Fruit fly (Drosophila melanogaster) whole organism, embryonic: ENCODE results near the gene g.

Experiments used
- Bgb ChIP-seq: fragments of 200-800 bp; sonication (Bioruptor generic); IDR thresholded peaks from 2 replicates; pipeline ENCODE4 v1.3.6; 2022; ENCODE audit warnings: missing biosample characterization, missing genetic modification characterization; ENCODE audit not compliant: partially characterized antibody
- CG10267 ChIP-seq: fragments of 200-800 bp; sonication (Bioruptor generic); optimal IDR thresholded peaks from 2 replicates; lab custom pipeline; 2018; ENCODE audit warnings: missing biosample characterization, mild to moderate bottlenecking, missing genetic modification characterization, moderate library complexity
- CG10565 ChIP-seq: fragments of 200-800 bp; sonication (Bioruptor generic); optimal IDR thresholded peaks from 3 replicates; lab custom pipeline; 2016; ENCODE audit warnings: missing biosample characterization, mild to moderate bottlenecking, missing genetic modification characterization
- CG1233 ChIP-seq: fragments of 200-800 bp; sonication (Bioruptor generic); optimal IDR thresholded peaks from 4 replicates; lab custom pipeline; 2018; ENCODE audit warnings: missing biosample characterization, mild to moderate bottlenecking, missing genetic modification characterization
- CG12769 ChIP-seq: fragments of 200-800 bp; sonication (Bioruptor generic); optimal IDR thresholded peaks from 2 replicates; lab custom pipeline; 2019; ENCODE audit warnings: missing biosample characterization, mild to moderate bottlenecking, missing genetic modification characterization, moderate library complexity
- CG13624 ChIP-seq: fragments of 200-800 bp; sonication (Bioruptor generic); optimal IDR thresholded peaks from 2 replicates; lab custom pipeline; 2016; ENCODE audit warnings: missing biosample characterization, missing genetic modification characterization
- CG14014 ChIP-seq: fragments of 200-800 bp; sonication (Bioruptor generic); IDR thresholded peaks from 2 replicates; pipeline ENCODE4 v1.3.6; 2022; ENCODE audit warnings: missing biosample characterization, missing genetic modification characterization
- CG14860 ChIP-seq: fragments of 200-800 bp; sonication (Bioruptor generic); IDR thresholded peaks from 3 replicates; pipeline ENCODE4 v1.3.6; 2022; ENCODE audit warnings: missing biosample characterization, missing genetic modification characterization; ENCODE audit not compliant: partially characterized antibody
- CG15011 ChIP-seq: fragments of 200-800 bp; sonication (Bioruptor generic); optimal IDR thresholded peaks from 3 replicates; lab custom pipeline; 2018; ENCODE audit warnings: missing biosample characterization, mild to moderate bottlenecking, missing genetic modification characterization
- CG15514 ChIP-seq: fragments of 200-800 bp; sonication (Bioruptor generic); optimal IDR thresholded peaks from 3 replicates; lab custom pipeline; 2017; ENCODE audit warnings: missing biosample characterization, missing genetic modification characterization, mild to moderate bottlenecking, moderate library complexity, missing genetic modification reagents
- CG17359 ChIP-seq: fragments of 200-800 bp; sonication (Bioruptor generic); optimal IDR thresholded peaks from 3 replicates; lab custom pipeline; 2018; ENCODE audit warnings: missing biosample characterization, mild to moderate bottlenecking, missing genetic modification characterization, moderate library complexity
- CG17361 ChIP-seq: fragments of 200-800 bp; sonication (Bioruptor generic); IDR thresholded peaks from 3 replicates; pipeline ENCODE4 v1.3.6; 2022; ENCODE audit warnings: missing biosample characterization, missing genetic modification characterization
- CG17385 ChIP-seq: fragments of 200-800 bp; sonication (Bioruptor generic); optimal IDR thresholded peaks from 3 replicates; lab custom pipeline; 2018; ENCODE audit warnings: missing biosample characterization, mild to moderate bottlenecking, missing genetic modification characterization
- CG2712 ChIP-seq: fragments of 200-800 bp; optimal IDR thresholded peaks from 3 replicates; lab custom pipeline; 2019; ENCODE audit warnings: missing biosample characterization, mild to moderate bottlenecking, missing genetic modification characterization, moderate library complexity
- CG2889 ChIP-seq: fragments of 200-800 bp; sonication (Bioruptor generic); IDR thresholded peaks from 3 replicates; pipeline ENCODE4 v1.3.6; 2022; ENCODE audit warnings: missing biosample characterization, missing genetic modification characterization
- CG32772 ChIP-seq: fragments of 200-800 bp; sonication (Bioruptor generic); IDR thresholded peaks from 2 replicates; pipeline ENCODE4 v1.3.6; 2022; ENCODE audit warnings: missing biosample characterization, missing genetic modification characterization
- CG3281 ChIP-seq: fragments of 200-800 bp; sonication (Bioruptor generic); optimal IDR thresholded peaks from 3 replicates; lab custom pipeline; 2017; ENCODE audit warnings: missing biosample characterization, mild to moderate bottlenecking, missing genetic modification characterization
- CG34422 ChIP-seq: fragments of 200-800 bp; sonication (Bioruptor generic); IDR thresholded peaks from 3 replicates; pipeline ENCODE4 v1.3.6; 2022; ENCODE audit warnings: missing biosample characterization, missing genetic modification characterization
- CG7839 ChIP-seq: fragments of 200-800 bp; sonication (Bioruptor generic); optimal IDR thresholded peaks from 3 replicates; lab custom pipeline; 2018; ENCODE audit warnings: missing biosample characterization, mild to moderate bottlenecking, missing genetic modification characterization, moderate library complexity
- CG8290 ChIP-seq, 3 experiments: fragments of 200-800 bp; sonication (Bioruptor generic); optimal IDR thresholded peaks; 2 replicates each; lab custom pipeline; 2016 to 2019; ENCODE audit warnings: missing biosample characterization in 3 of 3, missing genetic modification characterization in 3 of 3, mild to moderate bottlenecking in 2 of 3, moderate library complexity in 1 of 3
- CG8924 ChIP-seq: fragments of 200-800 bp; optimal IDR thresholded peaks from 3 replicates; lab custom pipeline; 2019; ENCODE audit warnings: missing biosample characterization, mild to moderate bottlenecking, missing genetic modification characterization, moderate library complexity
- D19B ChIP-seq: fragments of 200-800 bp; sonication (Bioruptor generic); optimal IDR thresholded peaks from 2 replicates; lab custom pipeline; 2017; ENCODE audit warnings: missing biosample characterization, mild to moderate bottlenecking, missing genetic modification characterization
- Dp ChIP-seq: fragments of 200-800 bp; sonication (Bioruptor generic); optimal IDR thresholded peaks from 2 replicates; lab custom pipeline; 2018; ENCODE audit warnings: missing biosample characterization, mild to moderate bottlenecking, missing genetic modification characterization, moderate library complexity
- Gug ChIP-seq: fragments of 200-800 bp; sonication (Bioruptor generic); IDR thresholded peaks from 4 replicates; pipeline ENCODE4 v1.3.6; 2022; ENCODE audit warnings: missing biosample characterization, missing genetic modification characterization
- HLH4C ChIP-seq: fragments of 200-800 bp; sonication (Bioruptor generic); IDR thresholded peaks from 3 replicates; pipeline ENCODE4 v1.3.6; 2022; ENCODE audit warnings: missing biosample characterization, missing genetic modification characterization; ENCODE audit not compliant: partially characterized antibody
- HLHmδ ChIP-seq: fragments of 200-800 bp; sonication (Bioruptor generic); optimal IDR thresholded peaks from 2 replicates; lab custom pipeline; 2018; ENCODE audit warnings: missing biosample characterization, mild to moderate bottlenecking, missing genetic modification characterization, moderate library complexity
- Hey ChIP-seq: fragments of 200-800 bp; sonication (Bioruptor generic); optimal IDR thresholded peaks from 3 replicates; lab custom pipeline; 2018; ENCODE audit warnings: missing biosample characterization, mild to moderate bottlenecking, missing genetic modification characterization
- HmgD ChIP-seq: fragments of 200-800 bp; sonication (Bioruptor generic); optimal IDR thresholded peaks from 3 replicates; lab custom pipeline; 2016; ENCODE audit warnings: missing biosample characterization, missing genetic modification characterization
- Kr ChIP-seq: fragments of 200-800 bp; sonication (Bioruptor generic); optimal IDR thresholded peaks from 2 replicates; lab custom pipeline; 2017; ENCODE audit warnings: missing biosample characterization, mild to moderate bottlenecking, missing genetic modification characterization
- Lim3 ChIP-seq: fragments of 200-800 bp; sonication (Bioruptor generic); IDR thresholded peaks from 2 replicates; pipeline ENCODE4 v1.3.6; 2022; ENCODE audit warnings: missing biosample characterization, missing genetic modification characterization
- NC2β ChIP-seq: fragments of 200-800 bp; sonication (Bioruptor generic); optimal IDR thresholded peaks from 2 replicates; lab custom pipeline; 2016; ENCODE audit warnings: missing biosample characterization, missing genetic modification characterization
- Nf-YC ChIP-seq: fragments of 200-800 bp; optimal IDR thresholded peaks from 3 replicates; lab custom pipeline; 2019; ENCODE audit warnings: missing biosample characterization, mild to moderate bottlenecking, missing genetic modification characterization, moderate library complexity
- Pdp1 ChIP-seq, 2 experiments: fragments of 200-800 bp; sonication (Bioruptor generic); optimal IDR thresholded peaks; 3 replicates each; lab custom pipeline; 2016; ENCODE audit warnings: missing biosample characterization in 2 of 2, missing genetic modification characterization in 2 of 2, mild to moderate bottlenecking in 1 of 2, moderate library complexity in 1 of 2
- Six4 ChIP-seq: fragments of 200-800 bp; sonication (Bioruptor generic); optimal IDR thresholded peaks from 2 replicates; lab custom pipeline; 2016; ENCODE audit warnings: missing biosample characterization, missing genetic modification characterization
- Tbp ChIP-seq: fragments of >200 bp; optimal IDR thresholded peaks from 2 replicates; lab custom pipeline; 2018; ENCODE audit warnings: missing biosample characterization, missing genetic modification characterization
- Usf ChIP-seq: fragments of 200-800 bp; sonication (Bioruptor generic); optimal IDR thresholded peaks from 2 replicates; lab custom pipeline; 2017; ENCODE audit warnings: missing genotype, missing biosample characterization, missing genetic modification characterization
- caup ChIP-seq: fragments of 200-800 bp; sonication (Bioruptor generic); optimal IDR thresholded peaks from 3 replicates; lab custom pipeline; 2017; ENCODE audit warnings: missing biosample characterization, mild to moderate bottlenecking, missing genetic modification characterization, moderate library complexity; ENCODE audit not compliant: severe bottlenecking
- chm ChIP-seq: fragments of 200-800 bp; sonication (Bioruptor generic); IDR thresholded peaks from 2 replicates; pipeline ENCODE4 v1.3.6; 2022; ENCODE audit warnings: missing biosample characterization, missing genetic modification characterization
- dan ChIP-seq: fragments of 200-800 bp; sonication (Bioruptor generic); IDR thresholded peaks from 2 replicates; pipeline ENCODE4 v1.3.6; 2022; ENCODE audit warnings: missing biosample characterization, missing genetic modification characterization
- esg ChIP-seq: fragments of 200-800 bp; sonication (Bioruptor generic); conservative IDR thresholded peaks from 2 replicates; pipeline ENCODE4 v1.3.6; 2022; ENCODE audit warnings: missing biosample characterization, missing genetic modification characterization
- ewg ChIP-seq: fragments of 200-800 bp; sonication (Bioruptor generic); optimal IDR thresholded peaks from 3 replicates; lab custom pipeline; 2017; ENCODE audit warnings: mild to moderate bottlenecking, missing biosample characterization, missing genetic modification reagents, missing genetic modification characterization
- jigr1 ChIP-seq: fragments of 200-800 bp; sonication (Bioruptor generic); IDR thresholded peaks from 3 replicates; pipeline ENCODE4 v1.3.6; 2022; ENCODE audit warnings: missing biosample characterization, missing genetic modification characterization
- kah ChIP-seq: fragments of 200-800 bp; sonication (Bioruptor generic); optimal IDR thresholded peaks from 2 replicates; lab custom pipeline; 2018; ENCODE audit warnings: missing biosample characterization, mild to moderate bottlenecking, missing genetic modification characterization
- luna ChIP-seq: fragments of 200-800 bp; sonication (Bioruptor generic); optimal IDR thresholded peaks from 2 replicates; lab custom pipeline; 2016; ENCODE audit warnings: missing biosample characterization, missing genetic modification characterization
- nerfin-1 ChIP-seq: fragments of 200-800 bp; sonication (Bioruptor generic); optimal IDR thresholded peaks from 3 replicates; lab custom pipeline; 2019; ENCODE audit warnings: missing biosample characterization, mild to moderate bottlenecking, missing genetic modification characterization, moderate library complexity
- nom ChIP-seq: fragments of 200-800 bp; sonication (Bioruptor generic); optimal IDR thresholded peaks from 2 replicates; lab custom pipeline; 2017; ENCODE audit warnings: missing biosample characterization, missing genetic modification characterization, mild to moderate bottlenecking, moderate library complexity, missing genetic modification reagents
- pfk ChIP-seq: fragments of 200-800 bp; sonication (Bioruptor generic); optimal IDR thresholded peaks from 2 replicates; lab custom pipeline; 2018; ENCODE audit warnings: missing biosample characterization, mild to moderate bottlenecking, missing genetic modification characterization, moderate library complexity
- slou ChIP-seq: fragments of 200-800 bp; sonication (Bioruptor generic); optimal IDR thresholded peaks from 3 replicates; lab custom pipeline; 2016; ENCODE audit warnings: missing biosample characterization, missing genetic modification characterization
- tin ChIP-seq: fragments of 200-800 bp; sonication (Bioruptor generic); optimal IDR thresholded peaks from 3 replicates; lab custom pipeline; 2016; ENCODE audit warnings: missing biosample characterization, missing genetic modification characterization
- wdn ChIP-seq: fragments of 200-800 bp; sonication (Bioruptor generic); IDR thresholded peaks from 2 replicates; pipeline ENCODE4 v1.3.6; 2022; ENCODE audit warnings: missing biosample characterization, missing genetic modification characterization

The g gene

dm6 chrX:13755152-13755557 is 19.1 kb upstream of the g start, which contains the start of gene Pdcd4 (continued):
- TF ChIP-seq CG17359 (peak; percentile 25), HLHmδ (GFP tag; lab: Kevin White, UChicago) (peak; percentile 2), CG10267 (tag; lab: Kevin White, UChicago) (peak; percentile 13), CG14860 (GFP tag; lab: Robert Waterston, UW) (no peak), Dp (GFP tag; lab: Kevin White, UChicago) (peak; percentile 31), CG34422 (GFP tag; lab: Robert Waterston, UW) (peak; percentile 22; the same call in 1 of the 3 replicates), CG13624 (GFP tag; lab: Kevin White, UChicago) (peak; percentile 6), CG32772 (GFP tag; lab: Robert Waterston, UW) (no peak), CG10565 (GFP tag; lab: Kevin White, UChicago) (no peak), CG1233 (no peak), dan (GFP tag; lab: Robert Waterston, UW) (no peak), CG8290 (GFP tag; optimal IDR thresholded peaks at IDR 0.05; lab: Kevin White, UChicago) (no peak), CG8290 (tag; optimal IDR thresholded peaks at IDR 0.05; lab: Kevin White, UChicago) (peak in 1 of 2 experiments; percentile 70), nerfin-1 (tag; lab: Kevin White, UChicago) (peak; percentile 22), CG8924 (tag; lab: Kevin White, UChicago) (peak; percentile 44), Hey (tag; lab: Kevin White, UChicago) (no peak), Lim3 (no peak), HLH4C (no peak), Kr (GFP tag; lab: Kevin White, UChicago) (peak; percentile 65), CG2889 (no peak), CG3281 (GFP tag; lab: Kevin White, UChicago) (no peak), Six4 (no peak), ewg (GFP tag; lab: Kevin White, UChicago) (no peak), kah (GFP tag; lab: Kevin White, UChicago) (no peak), Tbp (GFP tag; lab: Kevin White, UChicago) (peak; percentile 87), caup (GFP tag; lab: Kevin White, UChicago) (peak; percentile 57), luna (GFP tag; lab: Kevin White, UChicago) (no peak), nom (GFP tag; lab: Kevin White, UChicago) (peak; percentile 85), CG17385 (GFP tag; lab: Kevin White, UChicago) (peak; percentile 30), wdn (GFP tag; lab: Robert Waterston, UW) (no peak), slou (GFP tag; lab: Kevin White, UChicago) (no peak), CG15011 (no peak), CG2712 (peak; percentile 39), CG14014 (no peak), Usf (GFP tag; lab: Kevin White, UChicago) (no peak), pfk (peak; percentile 4), Pdp1 (GFP tag; optimal IDR thresholded peaks at IDR 0.05; lab: Kevin White, UChicago) (peak in 1 of 2 experiments; percentile 32), CG12769 (tag; lab: Kevin White, UChicago) (peak; percentile 44), HmgD (GFP tag; lab: Kevin White, UChicago) (peak; percentile 3), CG17361 (GFP tag; lab: Robert Waterston, UW) (peak; percentile 12; the same call in 1 of the 3 replicates), Gug (GFP tag; lab: Robert Waterston, UW) (0 out of 4 replicates have a peak, but pooled peaks have one; percentile 26), esg (GFP tag; lab: Robert Waterston, UW) (no peak), chm (GFP tag; lab: Robert Waterston, UW) (0 out of 2 replicates have a peak, but pooled peaks have one; percentile 55), CG15514 (GFP tag; lab: Kevin White, UChicago) (peak; percentile 66), Nf-YC (tag; lab: Kevin White, UChicago) (peak; percentile 0), Bgb (peak; percentile 44; the same call in 1 of the 2 replicates), CG7839 (tag; lab: Kevin White, UChicago) (peak; percentile 26), NC2β (peak; percentile 40), D19B (no peak), tin (GFP tag; lab: Kevin White, UChicago) (no peak), jigr1 (GFP tag; lab: Robert Waterston, UW) (no peak)
